Fruit fly (Drosophila melanogaster): ENCODE results near the gene CG33500.

CG33500 gene

DNA sequence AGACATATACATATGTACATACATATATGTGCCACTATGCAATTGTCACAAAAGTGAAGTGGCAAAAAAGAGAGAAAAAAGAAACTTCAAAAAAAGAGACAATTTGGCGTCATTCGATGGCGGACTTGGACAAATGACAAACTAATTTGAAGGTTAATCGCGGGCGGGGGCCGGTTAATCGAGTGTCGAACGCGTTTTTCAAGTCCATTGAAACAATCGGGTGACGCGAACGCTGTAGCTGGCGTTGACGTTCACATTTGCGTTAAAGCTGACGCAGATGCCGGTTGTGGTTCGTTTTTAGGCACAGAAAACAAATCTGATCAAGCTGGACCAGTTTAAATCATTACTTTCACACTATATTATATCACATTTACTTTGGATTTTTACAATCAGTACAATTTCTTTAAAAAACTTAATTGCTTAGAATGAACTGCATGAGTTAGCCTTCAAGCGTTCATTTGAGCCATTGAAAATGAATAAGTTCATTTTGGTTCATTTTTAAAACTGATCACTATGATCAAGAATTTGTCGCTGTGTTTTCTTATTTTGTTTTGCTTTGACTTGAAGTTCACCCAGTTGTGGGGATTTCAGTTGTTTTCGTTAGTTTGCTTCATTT is 25.4 kb downstream of the CG33500 start:
- TF ChIP-seq CG12071 (GFP tag; optimal IDR thresholded peaks at IDR 0.05), result peak; percentile 1
- peak; percentile 32 for TF ChIP-seq CG7786 (GFP tag; optimal IDR thresholded peaks at IDR 0.05)
- TF ChIP-seq Ets97D (GFP tag; optimal IDR thresholded peaks at IDR 0.05), result no peak
- TF ChIP-seq Meics (GFP tag; optimal IDR thresholded peaks at IDR 0.05), result peak; percentile 68
- peak; percentile 56; the same call in 1 of the 2 replicates for TF ChIP-seq lmd (GFP tag; IDR thresholded peaks at IDR 0.05)
- peak; percentile 49; the same call in 1 of the 2 replicates for TF ChIP-seq klu (GFP tag; IDR thresholded peaks at IDR 0.05)
- peak; percentile 59 for TF ChIP-seq D19B (GFP tag; optimal IDR thresholded peaks at IDR 0.05)
- peak; percentile 34 for TF ChIP-seq CG9817 (tag; optimal IDR thresholded peaks at IDR 0.05)
- TF ChIP-seq CG10147 (GFP tag; optimal IDR thresholded peaks at IDR 0.05), result peak; percentile 23
- TF ChIP-seq fu2 (GFP tag; optimal IDR thresholded peaks at IDR 0.05), result peak; percentile 15
- peak; percentile 54 for TF ChIP-seq Oli (tag; optimal IDR thresholded peaks at IDR 0.05)
- peak; percentile 69 for TF ChIP-seq CG18599 (GFP tag; optimal IDR thresholded peaks at IDR 0.05)
- peak; percentile 20 to 66 for TF ChIP-seq dpn (GFP tag; optimal IDR thresholded peaks at IDR 0.05)
- peak; percentile 14 for TF ChIP-seq Fer2 (tag; optimal IDR thresholded peaks at IDR 0.05)
- TF ChIP-seq dimm (GFP tag; IDR thresholded peaks at IDR 0.05), result no peak
- no peak for TF ChIP-seq CG1024 (GFP tag; IDR thresholded peaks at IDR 0.05)
- TF ChIP-seq CG15011 (GFP tag; optimal IDR thresholded peaks at IDR 0.05), result peak; percentile 17
- TF ChIP-seq cwo (GFP tag; optimal IDR thresholded peaks at IDR 0.05), result peak; percentile 60
- TF ChIP-seq bcd (GFP tag; optimal IDR thresholded peaks at IDR 0.05), result peak; percentile 4
- peak; percentile 34 for TF ChIP-seq CG1233 (GFP tag; optimal IDR thresholded peaks at IDR 0.05)
- no peak for TF ChIP-seq Dfd (GFP tag; optimal IDR thresholded peaks at IDR 0.05)
- peak; percentile 45 for TF ChIP-seq nmo (GFP tag; optimal IDR thresholded peaks at IDR 0.05)
- TF ChIP-seq Antp (GFP tag; optimal IDR thresholded peaks at IDR 0.05), result no peak
- TF ChIP-seq pho (GFP tag; optimal IDR thresholded peaks at IDR 0.05), result peak; percentile 40
- peak; percentile 75 for TF ChIP-seq CG2120 (GFP tag; optimal IDR thresholded peaks at IDR 0.05)
- peak; percentile 29 for TF ChIP-seq scrt (GFP tag; optimal IDR thresholded peaks at IDR 0.05)
- peak; percentile 32 for TF ChIP-seq CG5180 (GFP tag; optimal IDR thresholded peaks at IDR 0.05)
- no peak for TF ChIP-seq CG4282 (GFP tag; optimal IDR thresholded peaks at IDR 0.05)
- no peak for TF ChIP-seq lola (GFP tag; optimal IDR thresholded peaks at IDR 0.05)
- peak; percentile 43 for TF ChIP-seq ind (GFP tag; optimal IDR thresholded peaks at IDR 0.05)
- TF ChIP-seq gfzf (GFP tag; optimal IDR thresholded peaks at IDR 0.05), result no peak
- TF ChIP-seq yki (optimal IDR thresholded peaks at IDR 0.05), result no peak
- no peak for TF ChIP-seq aop (GFP tag; IDR thresholded peaks at IDR 0.05)
- TF ChIP-seq CG8924 (tag; optimal IDR thresholded peaks at IDR 0.05), result peak; percentile 63
- TF ChIP-seq CG17359 (tag; optimal IDR thresholded peaks at IDR 0.05), result peak; percentile 43
- TF ChIP-seq schlank (tag; optimal IDR thresholded peaks at IDR 0.05), result peak; percentile 23
- no peak for TF ChIP-seq Trl (optimal IDR thresholded peaks at IDR 0.05)
- TF ChIP-seq Trl (GFP tag; optimal IDR thresholded peaks at IDR 0.05), result peak; percentile 38
- TF ChIP-seq Hsf (GFP tag; optimal IDR thresholded peaks at IDR 0.05), result peak; percentile 37
- TF ChIP-seq ssp (GFP tag; IDR thresholded peaks at IDR 0.05), result no peak
- peak; percentile 44 for TF ChIP-seq fd3F (GFP tag; optimal IDR thresholded peaks at IDR 0.05)
- peak; percentile 18 for TF ChIP-seq zf30C (GFP tag; optimal IDR thresholded peaks at IDR 0.05)
- no peak for TF ChIP-seq Mad (GFP tag; optimal IDR thresholded peaks at IDR 0.05)
- peak; percentile 28; the same call in 1 of the 2 replicates for TF ChIP-seq Poxn (GFP tag; IDR thresholded peaks at IDR 0.05)
- peak; percentile 9 for TF ChIP-seq CG1603 (tag; optimal IDR thresholded peaks at IDR 0.05)
- peak; percentile 24 for TF ChIP-seq Bteb2 (GFP tag; optimal IDR thresholded peaks at IDR 0.05)
- TF ChIP-seq ftz-f1 (GFP tag; optimal IDR thresholded peaks at IDR 0.05), result peak; percentile 55
- peak; percentile 58 for TF ChIP-seq Nf-YC (tag; optimal IDR thresholded peaks at IDR 0.05)
- peak; percentile 51 for TF ChIP-seq sob (GFP tag; IDR thresholded peaks at IDR 0.05)
- peak; percentile 8 for TF ChIP-seq az2 (GFP tag; optimal IDR thresholded peaks at IDR 0.05)

Data from whole organism, embryonic.